Worm (Caenorhabditis elegans): ENCODE results near the gene F32D8.15.

Gene F32D8.15

ce11 chrV:10860526-10861037 is 43.3 kb upstream of the F32D8.15 start:
- TF ChIP-seq unc-62 (GFP tag; optimal IDR thresholded peaks at IDR 0.05) (no peak), ceh-8 (GFP tag; optimal IDR thresholded peaks at IDR 0.05) (no peak), elt-3 (tag; optimal IDR thresholded peaks at IDR 0.05) (peak in 1 of 6 experiments; percentile 31), tbx-2 (tag; optimal IDR thresholded peaks at IDR 0.05) (peak; percentile 4), nhr-85 (tag) (peak; percentile 88), rnt-1 (tag; optimal IDR thresholded peaks at IDR 0.05) (peak; percentile 1), nhr-71 (tag; optimal IDR thresholded peaks at IDR 0.05) (peak; percentile 29), lin-14 (GFP tag; optimal IDR thresholded peaks at IDR 0.05) (peak; percentile 50), fkh-8 (tag; optimal IDR thresholded peaks at IDR 0.05) (peak; percentile 2), nhr-19 (GFP tag; conservative IDR thresholded peaks at IDR 0.05) (no peak), snu-23 (GFP tag; optimal IDR thresholded peaks at IDR 0.05) (peak; percentile 13), efl-1 (optimal IDR thresholded peaks at IDR 0.05) (no peak), efl-1 (GFP tag; optimal IDR thresholded peaks at IDR 0.05 in 1 of 2) (peak in 1 of 2 experiments; percentile 12), nhr-76 (tag; optimal IDR thresholded peaks at IDR 0.05) (no peak)

- no peak for TF ChIP-seq ama-1 (optimal IDR thresholded peaks at IDR 0.05)
- TF ChIP-seq snu-23 (GFP tag; optimal IDR thresholded peaks at IDR 0.05): peak; percentile 50
- TF ChIP-seq egl-27 (tag; optimal IDR thresholded peaks at IDR 0.05): no peak
- TF ChIP-seq skn-1 (tag; optimal IDR thresholded peaks at IDR 0.05): no peak
- no peak for TF ChIP-seq lin-39 (tag; optimal IDR thresholded peaks at IDR 0.05)
- TF ChIP-seq C16A3.4 (tag; optimal IDR thresholded peaks at IDR 0.05): no peak
- no peak for TF ChIP-seq sup-37 (GFP tag; optimal IDR thresholded peaks at IDR 0.05)
- no peak for TF ChIP-seq sox-4 (tag; optimal IDR thresholded peaks at IDR 0.05)
- TF ChIP-seq C34B4.2 (tag; optimal IDR thresholded peaks at IDR 0.05): no peak
- TF ChIP-seq unc-62 (GFP tag; optimal IDR thresholded peaks at IDR 0.05): no peak
- no peak for TF ChIP-seq nhr-90 (tag; optimal IDR thresholded peaks at IDR 0.05; ENCODE audit: poor library complexity)
- no peak for TF ChIP-seq fkh-10 (GFP tag; optimal IDR thresholded peaks at IDR 0.05)
- TF ChIP-seq efl-3 (GFP tag; optimal IDR thresholded peaks at IDR 0.05): no peak
- TF ChIP-seq isw-1 (GFP tag; IDR thresholded peaks at IDR 0.05): no peak
- no peak for TF ChIP-seq nhr-237 (tag; optimal IDR thresholded peaks at IDR 0.05)
- TF ChIP-seq mab-9 (GFP tag; IDR thresholded peaks at IDR 0.05): no peak
- no peak for TF ChIP-seq ces-1 (GFP tag; optimal IDR thresholded peaks at IDR 0.05)
- no peak for TF ChIP-seq xbp-1 (tag; optimal IDR thresholded peaks at IDR 0.05)
- TF ChIP-seq lin-15B (tag; optimal IDR thresholded peaks at IDR 0.05): no peak
- TF ChIP-seq ceh-88 (GFP tag; IDR thresholded peaks at IDR 0.05): no peak
- TF ChIP-seq ceh-82 (tag; optimal IDR thresholded peaks at IDR 0.05): peak in 1 of 3 experiments; percentile 29
- peak; percentile 81 for TF ChIP-seq blmp-1 (tag; optimal IDR thresholded peaks at IDR 0.05)
- TF ChIP-seq nhr-84 (tag; optimal IDR thresholded peaks at IDR 0.05): no peak
- TF ChIP-seq lsy-2 (tag; optimal IDR thresholded peaks at IDR 0.05): peak in 1 of 2 experiments; percentile 60
- TF ChIP-seq fkh-4 (tag; optimal IDR thresholded peaks at IDR 0.05; ENCODE audit: borderline replicate concordance): no peak
- no peak for TF ChIP-seq ceh-90 (tag; optimal IDR thresholded peaks at IDR 0.05)
- no peak for TF ChIP-seq unc-98 (GFP tag; IDR thresholded peaks at IDR 0.05)
- TF ChIP-seq ceh-63 (GFP tag; optimal IDR thresholded peaks at IDR 0.05): no peak
- no peak for TF ChIP-seq unc-86 (tag; optimal IDR thresholded peaks at IDR 0.05)
- TF ChIP-seq vab-15 (tag; optimal IDR thresholded peaks at IDR 0.05): no peak
- no peak for TF ChIP-seq rnt-1 (tag; optimal IDR thresholded peaks at IDR 0.05)
- peak; percentile 56 for TF ChIP-seq mep-1 (tag; optimal IDR thresholded peaks at IDR 0.05)
- no peak for TF ChIP-seq hpl-2 (GFP tag; optimal IDR thresholded peaks at IDR 0.05)
- peak; percentile 2 for TF ChIP-seq fkh-8 (tag; optimal IDR thresholded peaks at IDR 0.05)
- TF ChIP-seq hlh-4 (tag; optimal IDR thresholded peaks at IDR 0.05): no peak
- TF ChIP-seq C04F5.9 (tag; optimal IDR thresholded peaks at IDR 0.05): no peak
- peak; percentile 16 to 31 for TF ChIP-seq lin-35 (GFP tag; optimal IDR thresholded peaks at IDR 0.05)
- no peak for TF ChIP-seq lir-3 (tag; optimal IDR thresholded peaks at IDR 0.05; ENCODE audit: poor library complexity)
- peak in 1 of 2 experiments; percentile 46 for TF ChIP-seq mdl-1 (tag; optimal IDR thresholded peaks at IDR 0.05)
- TF ChIP-seq aha-1 (tag; optimal IDR thresholded peaks at IDR 0.05): no peak
- no peak for TF ChIP-seq grh-1 (GFP tag; IDR thresholded peaks at IDR 0.05)
Observed at ce11 chrV:10861611-10862262, 42.1 kb upstream of the F32D8.15 start.
